Fruit fly (Drosophila melanogaster) whole organism, embryonic: Measurements from ENCODE around the gene amn.

ENCODE experiments used
- ATbp ChIP-seq: fragments of 200-800 bp; sonication (Bioruptor generic); optimal IDR thresholded peaks from 2 replicates; lab custom pipeline; 2017; ENCODE audit warnings: missing biosample characterization, mild to moderate bottlenecking, missing genetic modification characterization, missing genetic modification reagents
- CG10366 ChIP-seq: fragments of 200-800 bp; sonication (Bioruptor generic); IDR thresholded peaks from 2 replicates; pipeline ENCODE4 v1.3.6; 2022; ENCODE audit warnings: missing biosample characterization, missing genetic modification characterization
- CG11456 ChIP-seq: fragments of 200-800 bp; sonication (Bioruptor generic); IDR thresholded peaks from 3 replicates; pipeline ENCODE4 v1.3.6; 2022; ENCODE audit warnings: missing biosample characterization, missing genetic modification characterization
- CG12236 ChIP-seq: fragments of 200-800 bp; sonication (Bioruptor generic); optimal IDR thresholded peaks from 2 replicates; lab custom pipeline; 2016; ENCODE audit warnings: missing biosample characterization, missing genetic modification characterization
- CG13123 ChIP-seq: fragments of 200-800 bp; sonication (Bioruptor generic); optimal IDR thresholded peaks from 2 replicates; lab custom pipeline; 2016; ENCODE audit warnings: missing biosample characterization, missing genetic modification characterization
- CG13424 ChIP-seq: fragments of 200-800 bp; sonication (Bioruptor generic); optimal IDR thresholded peaks from 2 replicates; lab custom pipeline; 2019; ENCODE audit warnings: missing biosample characterization, mild to moderate bottlenecking, missing genetic modification characterization, moderate library complexity
- CG14050 ChIP-seq: fragments of 200-800 bp; sonication (Bioruptor generic); IDR thresholded peaks from 3 replicates; pipeline ENCODE4 v1.3.6; 2022; ENCODE audit warnings: missing biosample characterization, missing genetic modification characterization
- CG15514 ChIP-seq: fragments of 200-800 bp; sonication (Bioruptor generic); optimal IDR thresholded peaks from 3 replicates; lab custom pipeline; 2017; ENCODE audit warnings: missing biosample characterization, missing genetic modification characterization, mild to moderate bottlenecking, moderate library complexity, missing genetic modification reagents
- CG18764 ChIP-seq: fragments of 200-800 bp; sonication (Bioruptor generic); optimal IDR thresholded peaks from 3 replicates; lab custom pipeline; 2016; ENCODE audit warnings: missing biosample characterization, missing genetic modification characterization
- CG30403 ChIP-seq: fragments of 200-800 bp; sonication (Bioruptor generic); optimal IDR thresholded peaks from 3 replicates; lab custom pipeline; 2016; ENCODE audit warnings: missing biosample characterization, missing genetic modification characterization
- CG32772 ChIP-seq: fragments of 200-800 bp; sonication (Bioruptor generic); IDR thresholded peaks from 2 replicates; pipeline ENCODE4 v1.3.6; 2022; ENCODE audit warnings: missing biosample characterization, missing genetic modification characterization
- CG3847 ChIP-seq: fragments of 200-800 bp; sonication (Bioruptor generic); IDR thresholded peaks from 2 replicates; pipeline ENCODE4 v1.3.6; 2022; ENCODE audit warnings: missing biosample characterization, missing genetic modification characterization
- CG4282 ChIP-seq: fragments of 200-800 bp; sonication (Bioruptor generic); optimal IDR thresholded peaks from 2 replicates; lab custom pipeline; 2016; ENCODE audit warnings: missing biosample characterization, missing genetic modification characterization
- CG4360 ChIP-seq: fragments of 200-800 bp; sonication (Bioruptor generic); IDR thresholded peaks from 2 replicates; pipeline ENCODE4 v1.3.6; 2022; ENCODE audit warnings: missing biosample characterization, missing genetic modification characterization
- CG7786 ChIP-seq: fragments of 200-800 bp; sonication (Bioruptor generic); optimal IDR thresholded peaks from 2 replicates; lab custom pipeline; 2016; ENCODE audit warnings: missing biosample characterization, missing genetic modification characterization
- CG8388 ChIP-seq: fragments of 200-800 bp; sonication (Bioruptor generic); optimal IDR thresholded peaks from 2 replicates; lab custom pipeline; 2019; ENCODE audit warnings: missing biosample characterization, mild to moderate bottlenecking, missing genetic modification characterization, moderate library complexity
- CG9727 ChIP-seq: fragments of 200-800 bp; sonication (Bioruptor generic); optimal IDR thresholded peaks from 3 replicates; lab custom pipeline; 2017; ENCODE audit warnings: missing biosample characterization, mild to moderate bottlenecking, missing genetic modification characterization
- CG9797 ChIP-seq: fragments of 200-800 bp; sonication (Bioruptor generic); optimal IDR thresholded peaks from 3 replicates; lab custom pipeline; 2018; ENCODE audit warnings: missing biosample characterization, mild to moderate bottlenecking, missing genetic modification characterization
- Dbx ChIP-seq: fragments of 200-800 bp; sonication (Bioruptor generic); IDR thresholded peaks from 3 replicates; pipeline ENCODE4 v1.3.6; 2022; ENCODE audit warnings: missing biosample characterization, missing genetic modification characterization
- GATAe ChIP-seq: fragments of 200-800 bp; sonication (Bioruptor generic); conservative IDR thresholded peaks from 2 replicates; pipeline ENCODE4 v1.3.6; 2022; ENCODE audit warnings: missing biosample characterization, missing genetic modification characterization
- Gug ChIP-seq: fragments of 200-800 bp; sonication (Bioruptor generic); IDR thresholded peaks from 4 replicates; pipeline ENCODE4 v1.3.6; 2022; ENCODE audit warnings: missing biosample characterization, missing genetic modification characterization
- HLH54F ChIP-seq: fragments of 200-800 bp; sonication (Bioruptor generic); optimal IDR thresholded peaks from 3 replicates; lab custom pipeline; 2016; ENCODE audit warnings: missing biosample characterization, missing genetic modification characterization
- Lpt ChIP-seq: fragments of >200 bp; optimal IDR thresholded peaks from 2 replicates; lab custom pipeline; 2018; ENCODE audit warnings: missing biosample characterization, missing genetic modification characterization
- Med ChIP-seq: fragments of 200-800 bp; sonication (Bioruptor generic); peaks from one replicate; lab custom pipeline; 2016; ENCODE audit warnings: missing biosample characterization, missing genetic modification characterization, mild to moderate bottlenecking, inconsistent platforms, moderate library complexity
- Myb ChIP-seq: fragments of 200-800 bp; sonication (Bioruptor generic); optimal IDR thresholded peaks from 2 replicates; lab custom pipeline; 2016; ENCODE audit warnings: missing biosample characterization, missing genetic modification characterization
- Scr ChIP-seq: fragments of 200-800 bp; sonication (Bioruptor generic); IDR thresholded peaks from 2 replicates; pipeline ENCODE4 v1.3.6; 2022; ENCODE audit warnings: missing biosample characterization, missing genetic modification characterization; ENCODE audit not compliant: partially characterized antibody
- Xbp1 ChIP-seq: fragments of 200-800 bp; sonication (Bioruptor generic); optimal IDR thresholded peaks from 3 replicates; lab custom pipeline; 2016; ENCODE audit warnings: missing biosample characterization, mild to moderate bottlenecking, missing genetic modification characterization
- bab2 ChIP-seq: fragments of 200-800 bp; sonication (Bioruptor generic); optimal IDR thresholded peaks from 2 replicates; lab custom pipeline; 2016; ENCODE audit warnings: missing biosample characterization, missing genetic modification characterization
- chinmo ChIP-seq: fragments of 200-800 bp; sonication (Bioruptor generic); IDR thresholded peaks from 4 replicates; pipeline ENCODE4 v1.3.6; 2022; ENCODE audit warnings: missing biosample characterization, missing genetic modification characterization; ENCODE audit not compliant: partially characterized antibody
- crc ChIP-seq: fragments of 200-800 bp; sonication (Bioruptor generic); optimal IDR thresholded peaks from 2 replicates; lab custom pipeline; 2016; ENCODE audit warnings: missing biosample characterization, missing genetic modification characterization
- ems ChIP-seq: fragments of 200-800 bp; sonication (Bioruptor generic); optimal IDR thresholded peaks from 3 replicates; lab custom pipeline; 2016; ENCODE audit warnings: missing biosample characterization, missing genetic modification characterization
- en ChIP-seq: fragments of 200-800 bp; sonication (Bioruptor generic); optimal IDR thresholded peaks from 2 replicates; lab custom pipeline; 2016; ENCODE audit warnings: missing biosample characterization, missing genetic modification characterization
- fu2 ChIP-seq: fragments of 200-800 bp; sonication (Bioruptor generic); optimal IDR thresholded peaks from 2 replicates; lab custom pipeline; 2016; ENCODE audit warnings: missing biosample characterization, missing genetic modification characterization
- gcm2 ChIP-seq: fragments of 200-800 bp; sonication (Bioruptor generic); optimal IDR thresholded peaks from 2 replicates; lab custom pipeline; 2016; ENCODE audit warnings: missing biosample characterization, missing genetic modification characterization
- inv ChIP-seq: fragments of 200-800 bp; sonication (Bioruptor generic); IDR thresholded peaks from 2 replicates; pipeline ENCODE4 v1.3.6; 2022; ENCODE audit warnings: missing biosample characterization, missing genetic modification characterization; ENCODE audit not compliant: partially characterized antibody
- ken ChIP-seq: fragments of 200-800 bp; sonication (Bioruptor generic); IDR thresholded peaks from 3 replicates; pipeline ENCODE4 v1.3.6; 2022; ENCODE audit warnings: missing biosample characterization, missing genetic modification characterization
- lola ChIP-seq, 3 experiments: fragments of >200 bp in 2 of 3; fragments of 200-800 bp in 1 of 3; sonication (Bioruptor generic) in 1 of 3; optimal IDR thresholded peaks; 2 replicates each; lab custom pipeline; 2017 to 2019; ENCODE audit warnings: missing biosample characterization in 3 of 3, missing genetic modification characterization in 3 of 3, mild to moderate bottlenecking in 1 of 3, moderate library complexity in 1 of 3
- mirr ChIP-seq: fragments of 200-800 bp; sonication (Bioruptor generic); optimal IDR thresholded peaks from 3 replicates; lab custom pipeline; 2018; ENCODE audit warnings: missing biosample characterization, mild to moderate bottlenecking, missing genetic modification characterization
- nmo ChIP-seq: fragments of 200-800 bp; sonication (Bioruptor generic); optimal IDR thresholded peaks from 2 replicates; lab custom pipeline; 2018; ENCODE audit warnings: missing biosample characterization, mild to moderate bottlenecking, missing genetic modification characterization, moderate library complexity
- pho ChIP-seq: fragments of 200-800 bp; sonication (Bioruptor generic); optimal IDR thresholded peaks from 2 replicates; lab custom pipeline; 2016; ENCODE audit warnings: missing biosample characterization, missing genetic modification characterization
- pnt ChIP-seq: fragments of 200-800 bp; sonication (Bioruptor generic); optimal IDR thresholded peaks from 3 replicates; lab custom pipeline; 2016; ENCODE audit warnings: missing biosample characterization, missing genetic modification characterization
- sisA ChIP-seq: fragments of 200-800 bp; sonication (Bioruptor generic); IDR thresholded peaks from 2 replicates; pipeline ENCODE4 v1.3.6; 2022; ENCODE audit warnings: missing biosample characterization, missing genetic modification characterization
- ssp ChIP-seq: fragments of 200-800 bp; sonication (Bioruptor generic); IDR thresholded peaks from 2 replicates; pipeline ENCODE4 v1.3.6; 2022; ENCODE audit warnings: missing biosample characterization, missing genetic modification characterization
- tll ChIP-seq, 2 experiments: fragments of 200-800 bp in 1 of 2; fragments of >200 bp in 1 of 2; sonication (Bioruptor generic) in 1 of 2; optimal IDR thresholded peaks; 2 replicates each; lab custom pipeline; 2017 to 2019; ENCODE audit warnings: missing biosample characterization in 2 of 2, missing genetic modification characterization in 2 of 2, mild to moderate bottlenecking in 1 of 2, moderate library complexity in 1 of 2
- tx ChIP-seq: fragments of 200-800 bp; sonication (Bioruptor generic); optimal IDR thresholded peaks from 2 replicates; lab custom pipeline; 2016; ENCODE audit warnings: missing biosample characterization, missing genetic modification characterization
- vnd ChIP-seq: fragments of 200-800 bp; sonication (Bioruptor generic); IDR thresholded peaks from 3 replicates; pipeline ENCODE4 v1.3.6; 2022; ENCODE audit warnings: missing biosample characterization, missing genetic modification characterization; ENCODE audit not compliant: partially characterized antibody
- wdn ChIP-seq: fragments of 200-800 bp; sonication (Bioruptor generic); IDR thresholded peaks from 2 replicates; pipeline ENCODE4 v1.3.6; 2022; ENCODE audit warnings: missing biosample characterization, missing genetic modification characterization
- wor ChIP-seq: fragments of 200-800 bp; sonication (Bioruptor generic); IDR thresholded peaks from 2 replicates; pipeline ENCODE4 v1.3.6; 2022; ENCODE audit warnings: missing biosample characterization, missing genetic modification characterization
- zf30C ChIP-seq: fragments of 200-800 bp; sonication (Bioruptor generic); optimal IDR thresholded peaks from 3 replicates; lab custom pipeline; 2018; ENCODE audit warnings: missing biosample characterization, mild to moderate bottlenecking, missing genetic modification characterization
- zfh2 ChIP-seq: fragments of 200-800 bp; sonication (Bioruptor generic); optimal IDR thresholded peaks from 2 replicates; lab custom pipeline; 2016; ENCODE audit warnings: missing biosample characterization, missing genetic modification characterization

The amn gene

DNA sequence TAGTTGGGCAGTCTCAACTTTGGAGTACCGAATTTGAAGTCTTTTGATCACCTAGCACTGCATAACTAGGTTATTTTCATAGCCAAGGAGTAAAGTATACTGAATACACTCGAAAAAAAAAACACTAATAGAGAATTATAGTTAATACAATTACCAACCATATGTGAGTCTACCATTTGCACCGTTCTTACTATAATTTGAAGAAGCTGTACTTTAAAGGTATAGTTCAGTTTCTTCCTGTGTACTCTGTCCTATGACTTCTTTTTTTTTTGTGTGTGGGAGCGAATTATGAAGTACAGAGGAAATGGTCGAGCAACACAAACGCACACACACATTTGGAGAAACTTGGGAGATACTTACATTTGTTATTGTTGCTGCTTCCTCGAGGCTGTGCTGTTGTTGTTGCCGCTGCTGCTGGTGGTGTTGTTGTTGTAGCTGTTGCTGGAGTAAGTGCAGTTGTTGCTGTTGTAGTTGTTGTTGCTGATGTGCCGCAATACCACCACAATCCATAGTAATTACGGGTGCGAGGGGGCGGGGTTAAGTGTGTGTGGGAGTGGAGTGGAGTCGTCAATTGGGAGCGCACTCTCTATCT lies 39.3 kb downstream of the amn start (continued):
- TF ChIP-seq Myb (GFP tag; lab: Kevin White, UChicago), result peak; percentile 59
- TF ChIP-seq ATbp, result peak; percentile 92
- TF ChIP-seq CG30403 (GFP tag; lab: Kevin White, UChicago), result peak; percentile 93
- TF ChIP-seq CG18764 (GFP tag; lab: Kevin White, UChicago), result peak; percentile 86
- TF ChIP-seq GATAe (GFP tag; lab: Robert Waterston, UW), result no peak
- TF ChIP-seq CG3847 (GFP tag; lab: Robert Waterston, UW), result peak; percentile 60; the same call in 1 of the 2 replicates
- TF ChIP-seq CG9797 (GFP tag; lab: Kevin White, UChicago), result no peak
- TF ChIP-seq lola (GFP tag; optimal IDR thresholded peaks at IDR 0.05; lab: Kevin White, UChicago), result peak in 1 of 3 experiments; percentile 95
- TF ChIP-seq zfh2 (GFP tag; lab: Kevin White, UChicago), result peak; percentile 26
- no peak for TF ChIP-seq Scr
- TF ChIP-seq CG8388 (GFP tag; lab: Kevin White, UChicago), result peak; percentile 94
- peak; percentile 84 for TF ChIP-seq CG10366 (GFP tag; lab: Robert Waterston, UW)
- TF ChIP-seq vnd (GFP tag; lab: Robert Waterston, UW), result no peak
- TF ChIP-seq fu2 (GFP tag; lab: Kevin White, UChicago), result peak; percentile 57
- peak; percentile 95 for TF ChIP-seq zf30C (GFP tag; lab: Kevin White, UChicago)
- TF ChIP-seq crc, result peak; percentile 83
- TF ChIP-seq sisA, result peak; percentile 93
- peak; percentile 93 for TF ChIP-seq pnt
- TF ChIP-seq CG9727 (GFP tag; lab: Kevin White, UChicago), result peak; percentile 94
- peak; percentile 77 for TF ChIP-seq CG14050
- peak; percentile 95 for TF ChIP-seq nmo (GFP tag; lab: Kevin White, UChicago)
- TF ChIP-seq tx, result peak; percentile 86
- peak; percentile 90 for TF ChIP-seq bab2 (GFP tag; lab: Kevin White, UChicago)
- TF ChIP-seq gcm2 (GFP tag; lab: Kevin White, UChicago), result peak; percentile 87
- peak; percentile 65 for TF ChIP-seq pho (GFP tag; lab: Kevin White, UChicago)
- no peak for TF ChIP-seq Lpt (GFP tag; lab: Kevin White, UChicago)
- peak; percentile 13 for TF ChIP-seq CG15514 (GFP tag; lab: Kevin White, UChicago)
- peak; percentile 97 for TF ChIP-seq Med (GFP tag; lab: Kevin White, UChicago)
- peak; percentile 89 for TF ChIP-seq ems (GFP tag; lab: Kevin White, UChicago)
- TF ChIP-seq en (GFP tag; lab: Kevin White, UChicago), result peak; percentile 92
- peak; percentile 38; the same call in 1 of the 2 replicates for TF ChIP-seq wdn (GFP tag; lab: Robert Waterston, UW)
- TF ChIP-seq wor (GFP tag; lab: Robert Waterston, UW), result peak; percentile 84
- TF ChIP-seq CG4282, result peak; percentile 42
- TF ChIP-seq CG13424, result peak; percentile 87
- no peak for TF ChIP-seq inv (GFP tag; lab: Robert Waterston, UW)
- peak; percentile 88 for TF ChIP-seq ken
- peak; percentile 70 for TF ChIP-seq HLH54F (GFP tag; lab: Kevin White, UChicago)
- no peak for TF ChIP-seq chinmo
- TF ChIP-seq tll (GFP tag; optimal IDR thresholded peaks at IDR 0.05; lab: Kevin White, UChicago), result no peak
- TF ChIP-seq CG32772 (GFP tag; lab: Robert Waterston, UW), result peak; percentile 87
- TF ChIP-seq Dbx (GFP tag; lab: Robert Waterston, UW), result no peak
- TF ChIP-seq Gug (GFP tag; lab: Robert Waterston, UW), result peak; percentile 78
- peak; percentile 75 for TF ChIP-seq ssp (GFP tag; lab: Robert Waterston, UW)
- TF ChIP-seq CG11456 (GFP tag; lab: Robert Waterston, UW), result peak; percentile 77
- TF ChIP-seq CG4360, result peak; percentile 100
- peak; percentile 91 for TF ChIP-seq CG12236
- TF ChIP-seq mirr, result no peak
- TF ChIP-seq CG7786 (GFP tag; lab: Kevin White, UChicago), result peak; percentile 91
- TF ChIP-seq CG13123 (GFP tag; lab: Kevin White, UChicago), result peak; percentile 78
- peak; percentile 95 for TF ChIP-seq Xbp1 (GFP tag; lab: Kevin White, UChicago)
